Fruit fly (Drosophila melanogaster) whole organism, wandering third instar larva: Measurements from ENCODE around the gene CLIP-190.

ENCODE experiments used
- Abd-B ChIP-seq: fragments of >200 bp; optimal IDR thresholded peaks from 2 replicates; lab custom pipeline; 2017; ENCODE audit warnings: missing biosample characterization, missing genetic modification characterization
- CG32264 ChIP-seq: fragments of 200-800 bp; sonication (Bioruptor generic); optimal IDR thresholded peaks from 2 replicates; lab custom pipeline; 2016; ENCODE audit warnings: missing biosample characterization, missing genetic modification characterization
- CG9705 ChIP-seq: fragments of 200-800 bp; sonication (Bioruptor generic); optimal IDR thresholded peaks from 2 replicates; lab custom pipeline; 2018; ENCODE audit warnings: missing biosample characterization, mild to moderate bottlenecking, missing genetic modification characterization
- CrebA ChIP-seq: fragments of 200-800 bp; sonication (Bioruptor generic); optimal IDR thresholded peaks from 2 replicates; lab custom pipeline; 2016; ENCODE audit warnings: missing biosample characterization, mild to moderate bottlenecking, missing genetic modification characterization, borderline replicate concordance
- Dfd ChIP-seq: fragments of >200 bp; optimal IDR thresholded peaks from 2 replicates; lab custom pipeline; 2017; ENCODE audit warnings: missing biosample characterization, missing genetic modification characterization
- Dif ChIP-seq: fragments of 200-275, 200-300 bp; sonication (Bioruptor generic); optimal IDR thresholded peaks from 2 replicates; lab custom pipeline; 2018; ENCODE audit warnings: missing biosample characterization, missing genetic modification characterization; ENCODE audit not compliant: partially characterized antibody
- GATAd ChIP-seq: sonication (Bioruptor generic); optimal IDR thresholded peaks from 2 replicates; lab custom pipeline; 2016; ENCODE audit warnings: missing biosample characterization, missing genetic modification characterization
- HLH106 ChIP-seq: fragments of 200-800 bp; optimal IDR thresholded peaks from 3 replicates; lab custom pipeline; 2019; ENCODE audit warnings: missing biosample characterization, mild to moderate bottlenecking, missing genetic modification characterization, moderate library complexity
- Hnf4 ChIP-seq: fragments of 200-800 bp; sonication (Bioruptor generic); optimal IDR thresholded peaks from 2 replicates; lab custom pipeline; 2016; ENCODE audit warnings: missing biosample characterization, mild to moderate bottlenecking, missing genetic modification characterization
- Hr78 ChIP-seq: fragments of >200 bp; optimal IDR thresholded peaks from 2 replicates; lab custom pipeline; 2017; ENCODE audit warnings: missing biosample characterization, missing genetic modification characterization
- Hr83 ChIP-seq: fragments of 200-300 bp; sonication (Bioruptor generic); optimal IDR thresholded peaks from 2 replicates; lab custom pipeline; 2016; ENCODE audit warnings: missing biosample characterization, mild to moderate bottlenecking, missing genetic modification characterization, moderate library complexity; ENCODE audit not compliant: poor library complexity, severe bottlenecking
- Jra ChIP-seq: sonication (Bioruptor generic); optimal IDR thresholded peaks from 2 replicates; lab custom pipeline; 2016; ENCODE audit warnings: missing biosample characterization, missing genetic modification characterization
- Mio ChIP-seq: sonication (Bioruptor generic); optimal IDR thresholded peaks from 2 replicates; lab custom pipeline; 2016; ENCODE audit warnings: missing biosample characterization, missing genetic modification characterization
- Myc ChIP-seq: fragments of >200 bp; optimal IDR thresholded peaks from 2 replicates; lab custom pipeline; 2017
- N ChIP-seq: fragments of >200 bp; optimal IDR thresholded peaks from 2 replicates; lab custom pipeline; 2018; ENCODE audit warnings: missing biosample characterization, missing external identifiers, missing genetic modification characterization
- OdsH ChIP-seq: fragments of 200-800 bp; sonication (Bioruptor generic); optimal IDR thresholded peaks from 2 replicates; lab custom pipeline; 2016; ENCODE audit warnings: missing biosample characterization, mild to moderate bottlenecking, missing genetic modification characterization
- Rel ChIP-seq, 2 experiments: fragments of 200-800 bp; sonication (Bioruptor generic) in 1 of 2; optimal IDR thresholded peaks; 2 replicates in 1 of 2; 3 replicates in 1 of 2; lab custom pipeline; 2016 to 2019; ENCODE audit warnings: mild to moderate bottlenecking in 2 of 2, missing biosample characterization in 2 of 2, missing genetic modification characterization in 2 of 2, moderate library complexity in 1 of 2
- Sp1 ChIP-seq: fragments of 200-800 bp; sonication (Bioruptor generic); optimal IDR thresholded peaks from 3 replicates; lab custom pipeline; 2019; ENCODE audit warnings: missing biosample characterization, mild to moderate bottlenecking, missing genetic modification characterization, moderate library complexity
- Vsx2 ChIP-seq: fragments of 200-300, 225-300 bp; sonication (Bioruptor generic); optimal IDR thresholded peaks from 2 replicates; lab custom pipeline; 2018; ENCODE audit warnings: missing biosample characterization, missing genetic modification characterization; ENCODE audit not compliant: partially characterized antibody
- br ChIP-seq: fragments of 200-800 bp; sonication (Bioruptor generic); optimal IDR thresholded peaks from 2 replicates; lab custom pipeline; 2016; ENCODE audit warnings: missing biosample characterization, missing genetic modification characterization
- brk ChIP-seq: fragments of 200-800 bp; sonication (Bioruptor generic); optimal IDR thresholded peaks from 2 replicates; lab custom pipeline; 2016; ENCODE audit warnings: missing biosample characterization, mild to moderate bottlenecking, missing genetic modification characterization
- dl ChIP-seq, 2 experiments: fragments of 175-275, 200-275 bp in 1 of 2; fragments of 200-275 bp in 1 of 2; sonication (Bioruptor generic); optimal IDR thresholded peaks; lab custom pipeline; 2018; ENCODE audit warnings: mild to moderate bottlenecking in 2 of 2, missing biosample characterization in 2 of 2, missing genetic modification characterization in 2 of 2, moderate library complexity in 2 of 2; ENCODE audit not compliant: partially characterized antibody in 2 of 2, insufficient read depth in 1 of 2
- dmrt93B ChIP-seq: fragments of 200-800 bp; sonication (Bioruptor generic); optimal IDR thresholded peaks from 2 replicates; lab custom pipeline; 2018; ENCODE audit warnings: missing biosample characterization, mild to moderate bottlenecking, missing genetic modification characterization
- dsf ChIP-seq: sonication (Bioruptor generic); optimal IDR thresholded peaks from 2 replicates; lab custom pipeline; 2016; ENCODE audit warnings: missing biosample characterization, missing genetic modification characterization, borderline replicate concordance
- ey ChIP-seq: fragments of 200-800 bp; sonication (Bioruptor generic); optimal IDR thresholded peaks from 2 replicates; lab custom pipeline; 2016; ENCODE audit warnings: missing biosample characterization, missing genetic modification characterization
- foxo ChIP-seq, 2 experiments: fragments of 200-800 bp; sonication (Bioruptor generic); optimal IDR thresholded peaks; 2 replicates in 1 of 2; 3 replicates in 1 of 2; lab custom pipeline; 2016 to 2017; ENCODE audit warnings: missing biosample characterization in 2 of 2, missing genetic modification characterization in 2 of 2
- fru ChIP-seq: fragments of 200-800 bp; sonication (Bioruptor generic); optimal IDR thresholded peaks from 3 replicates; lab custom pipeline; 2016; ENCODE audit warnings: missing biosample characterization, mild to moderate bottlenecking, missing genetic modification characterization
- h ChIP-seq: fragments of 200-800 bp; sonication (Bioruptor generic); optimal IDR thresholded peaks from 3 replicates; lab custom pipeline; 2016; ENCODE audit warnings: missing biosample characterization, mild to moderate bottlenecking, missing genetic modification characterization
- jim ChIP-seq: fragments of 175-275, 200-325 bp; sonication (Bioruptor generic); optimal IDR thresholded peaks from 2 replicates; lab custom pipeline; 2016; ENCODE audit warnings: missing biosample characterization, mild to moderate bottlenecking, missing genetic modification characterization
- lola ChIP-seq: fragments of >200 bp; optimal IDR thresholded peaks from 2 replicates; lab custom pipeline; 2017; ENCODE audit warnings: missing biosample characterization, missing genetic modification characterization
- pan ChIP-seq: fragments of >200 bp; optimal IDR thresholded peaks from 2 replicates; lab custom pipeline; 2017
- psq ChIP-seq: fragments of 200-800 bp; sonication (Bioruptor generic); optimal IDR thresholded peaks from 3 replicates; lab custom pipeline; 2017; ENCODE audit warnings: missing biosample characterization, mild to moderate bottlenecking, missing genetic modification characterization, moderate library complexity
- rgr ChIP-seq: fragments of 200-800 bp; sonication (Bioruptor generic); optimal IDR thresholded peaks from 3 replicates; lab custom pipeline; 2016; ENCODE audit warnings: missing biosample characterization, mild to moderate bottlenecking, missing genetic modification characterization
- sage ChIP-seq: fragments of 200-800 bp; sonication (Bioruptor generic); optimal IDR thresholded peaks from 2 replicates; lab custom pipeline; 2016; ENCODE audit warnings: missing biosample characterization, mild to moderate bottlenecking, missing genetic modification characterization
- sv ChIP-seq: fragments of 200-800 bp; sonication (Bioruptor generic); optimal IDR thresholded peaks from 3 replicates; lab custom pipeline; 2016; ENCODE audit warnings: missing biosample characterization, missing genetic modification characterization
- tai ChIP-seq: sonication (Bioruptor generic); optimal IDR thresholded peaks from 2 replicates; lab custom pipeline; 2016; ENCODE audit warnings: missing biosample characterization, missing genetic modification characterization
- usp ChIP-seq: fragments of >200 bp; optimal IDR thresholded peaks from 2 replicates; lab custom pipeline; 2017; ENCODE audit warnings: missing biosample characterization, missing genetic modification characterization
- woc ChIP-seq: sonication (Bioruptor generic); optimal IDR thresholded peaks from 2 replicates; lab custom pipeline; 2016; ENCODE audit warnings: missing biosample characterization, mild to moderate bottlenecking, missing genetic modification characterization

Gene CLIP-190

dm6 chr2L:17378767-17379301 lies 5.7 kb upstream of the CLIP-190 start:
- peak; percentile 10 for TF ChIP-seq dmrt93B (GFP tag; lab: Kevin White, UChicago)
- TF ChIP-seq dsf (GFP tag; lab: Kevin White, UChicago) = no peak
- TF ChIP-seq CG32264 (GFP tag; lab: Kevin White, UChicago) = peak; percentile 12
- no peak for TF ChIP-seq Abd-B (GFP tag; lab: Kevin White, UChicago)
- no peak for TF ChIP-seq CrebA (GFP tag; lab: Kevin White, UChicago)
- peak; percentile 79 for TF ChIP-seq Hnf4 (GFP tag; lab: Kevin White, UChicago)
- TF ChIP-seq sv (GFP tag; lab: Kevin White, UChicago) = peak; percentile 91
- TF ChIP-seq N (GFP tag; lab: Kevin White, UChicago) = no peak
- peak; percentile 57 for TF ChIP-seq Sp1 (GFP tag; lab: Kevin White, UChicago)
- no peak for TF ChIP-seq Dif (GFP tag; lab: Kevin White, UChicago)
- TF ChIP-seq lola (GFP tag; lab: Kevin White, UChicago) = no peak
- TF ChIP-seq Dfd = no peak
- no peak for TF ChIP-seq woc
- TF ChIP-seq tai (GFP tag; lab: Kevin White, UChicago) = peak; percentile 55
- peak; percentile 71 for TF ChIP-seq ey
- TF ChIP-seq OdsH (GFP tag; lab: Kevin White, UChicago) = peak; percentile 66
- TF ChIP-seq GATAd (GFP tag; lab: Kevin White, UChicago) = no peak
- peak; percentile 54 for TF ChIP-seq Jra (GFP tag; lab: Kevin White, UChicago)
- TF ChIP-seq psq (GFP tag; lab: Kevin White, UChicago) = peak; percentile 60
- peak; percentile 64 for TF ChIP-seq br (GFP tag; lab: Kevin White, UChicago)
- TF ChIP-seq pan (lab: Kevin White, UChicago) = no peak
- TF ChIP-seq Mio (GFP tag; lab: Kevin White, UChicago) = no peak
- no peak for TF ChIP-seq sage
- TF ChIP-seq fru (GFP tag; lab: Kevin White, UChicago) = peak; percentile 78
- no peak for TF ChIP-seq dl (GFP tag; optimal IDR thresholded peaks at IDR 0.05; lab: Kevin White, UChicago; ENCODE audit: insufficient read depth in 1 of 2, partially characterized antibody in 2 of 2)
- TF ChIP-seq brk = no peak
- TF ChIP-seq Rel (GFP tag; optimal IDR thresholded peaks at IDR 0.05; lab: Kevin White, UChicago) = no peak
- no peak for TF ChIP-seq Rel (tag; optimal IDR thresholded peaks at IDR 0.05; lab: Kevin White, UChicago)
- no peak for TF ChIP-seq usp (GFP tag; lab: Kevin White, UChicago)
- TF ChIP-seq foxo (GFP tag; optimal IDR thresholded peaks at IDR 0.05; lab: Kevin White, UChicago) = peak in 1 of 2 experiments; percentile 69
- TF ChIP-seq rgr (GFP tag; lab: Kevin White, UChicago) = peak; percentile 74
- peak; percentile 70 for TF ChIP-seq HLH106 (tag; lab: Kevin White, UChicago)
- TF ChIP-seq CG9705 (GFP tag; lab: Kevin White, UChicago) = no peak
- TF ChIP-seq Hr83 (GFP tag; lab: Kevin White, UChicago) = peak; percentile 76
- no peak for TF ChIP-seq Vsx2 (GFP tag; lab: Kevin White, UChicago)
- peak; percentile 62 for TF ChIP-seq h (GFP tag; lab: Kevin White, UChicago)
- TF ChIP-seq jim (GFP tag; lab: Kevin White, UChicago) = no peak
- no peak for TF ChIP-seq Hr78
- no peak for TF ChIP-seq Myc (lab: Kevin White, UChicago)

DNA sequence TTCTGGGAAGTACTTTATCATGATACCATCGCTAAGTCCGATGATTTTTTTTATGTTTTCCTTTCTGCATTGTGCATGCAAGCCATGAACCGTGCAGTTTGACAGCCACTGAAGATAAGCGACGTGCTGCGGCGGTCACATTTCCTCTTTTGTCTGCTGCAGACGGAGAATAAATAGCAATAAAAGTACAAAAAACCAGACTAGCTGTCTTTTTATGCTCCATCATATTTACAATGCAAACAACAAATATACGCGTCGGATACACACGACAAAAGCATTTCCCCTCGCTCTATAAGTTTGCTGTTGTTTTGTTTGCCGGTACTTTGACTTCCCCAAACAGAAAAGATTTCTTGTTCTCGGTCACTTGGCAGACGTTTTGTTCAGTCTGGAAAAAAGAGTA lies 4.7 kb upstream of the CLIP-190 start:
- TF ChIP-seq h (GFP tag; lab: Kevin White, UChicago) = no peak
- no peak for TF ChIP-seq Jra (GFP tag; lab: Kevin White, UChicago)
- TF ChIP-seq Hr83 (GFP tag; lab: Kevin White, UChicago) = peak; percentile 26
- no peak for TF ChIP-seq dsf (GFP tag; lab: Kevin White, UChicago)
- TF ChIP-seq foxo (GFP tag; optimal IDR thresholded peaks at IDR 0.05; lab: Kevin White, UChicago) = no peak
- TF ChIP-seq sv (GFP tag; lab: Kevin White, UChicago) = peak; percentile 21
- TF ChIP-seq CG32264 (GFP tag; lab: Kevin White, UChicago) = no peak
